Fruit fly (Drosophila melanogaster): ENCODE data around the gene beta-PheRS.

dm6 chr3R:24221334-24222302 is 30.9 kb downstream of the beta-PheRS start, which contains the start of gene twin:
- TF ChIP-seq Med (GFP tag) (peak; percentile 92), Usf (GFP tag; optimal IDR thresholded peaks at IDR 0.05) (no peak), CG8478 (optimal IDR thresholded peaks at IDR 0.05) (peak; percentile 37), Awh (GFP tag; IDR thresholded peaks at IDR 0.05) (no peak)

All from whole organism, embryonic.